Worm (Caenorhabditis elegans) whole organism, midembryonic: ENCODE measurements around the gene ugt-58.
A peak's percentile ranks its signal among the peaks of the same experiment; 100 is the strongest.

Experiments used
- T22C8.4 ChIP-seq: fragments of 200-800 bp; sonication (Bioruptor generic); IDR thresholded peaks from 2 replicates; pipeline ENCODE4 v1.3.6; 2022; ENCODE audit warnings: missing genetic modification characterization, missing compliant biosample characterization
- cog-1 ChIP-seq: sonication (generic microtip); optimal IDR thresholded peaks from 2 replicates; lab custom pipeline; 2016; ENCODE audit warnings: missing genetic modification characterization, missing compliant biosample characterization
- flt-1 ChIP-seq: fragments of 200-800 bp; sonication (Bioruptor generic); IDR thresholded peaks from 2 replicates; pipeline ENCODE4 v1.3.6; 2022; ENCODE audit warnings: missing genetic modification characterization, missing compliant biosample characterization
- klf-2 ChIP-seq: fragments of 200-800 bp; sonication (Bioruptor generic); conservative IDR thresholded peaks from 2 replicates; pipeline ENCODE4 v1.3.6; 2022; ENCODE audit warnings: missing genetic modification reagents, missing genetic modification characterization, missing compliant biosample characterization
- med-1 ChIP-seq: sonication (generic microtip); optimal IDR thresholded peaks from 2 replicates; lab custom pipeline; 2017; ENCODE audit warnings: missing genetic modification characterization, mild to moderate bottlenecking, missing compliant biosample characterization, antibody characterized with exemption, missing genetic modification reagents; ENCODE audit not compliant: insufficient read depth
- ref-1 ChIP-seq: fragments of 200-800 bp; sonication (Bioruptor generic); conservative IDR thresholded peaks from 2 replicates; pipeline ENCODE4 v1.3.6; 2022; ENCODE audit warnings: missing genetic modification reagents, missing genetic modification characterization, missing compliant biosample characterization
- tab-1 ChIP-seq: fragments of 200-800 bp; sonication (Bioruptor generic); IDR thresholded peaks from 2 replicates; pipeline ENCODE4 v1.3.6; 2022; ENCODE audit warnings: missing genetic modification characterization, missing compliant biosample characterization
- ztf-23 ChIP-seq: fragments of 200-800 bp; sonication (Bioruptor generic); IDR thresholded peaks from 2 replicates; pipeline ENCODE4 v1.3.6; 2022; ENCODE audit warnings: missing genetic modification reagents, missing genetic modification characterization, missing compliant biosample characterization
- ztf-29 ChIP-seq: fragments of 200-800 bp; sonication (Bioruptor generic); IDR thresholded peaks from 2 replicates; pipeline ENCODE4 v1.3.6; 2022; ENCODE audit warnings: missing genetic modification reagents, missing genetic modification characterization, missing compliant biosample characterization

The ugt-58 gene

ce11 chrII:9566045-9566444 is 20.5 kb downstream of the ugt-58 start:
- TF ChIP-seq ref-1 (GFP tag; lab: Robert Waterston, UW) (peak; percentile 93), cog-1 (tag; lab: Kevin White, UChicago) (peak; percentile 61), T22C8.4 (GFP tag; lab: Robert Waterston, UW) (peak; percentile 89), ztf-29 (GFP tag; lab: Robert Waterston, UW) (peak; percentile 83), tab-1 (GFP tag; lab: Robert Waterston, UW) (peak; percentile 97), med-1 (GFP tag; lab: Kevin White, UChicago) (peak; percentile 47), ztf-23 (peak; percentile 92), flt-1 (GFP tag; lab: Robert Waterston, UW) (peak; percentile 97), klf-2 (GFP tag; lab: Robert Waterston, UW) (peak; percentile 83)

ce11 chrII:9560895-9561294 is 25.7 kb downstream of the ugt-58 start:
- TF ChIP-seq flt-1 (GFP tag; lab: Robert Waterston, UW) (no peak), tab-1 (GFP tag; lab: Robert Waterston, UW) (no peak), ztf-23 (no peak), ztf-29 (GFP tag; lab: Robert Waterston, UW) (no peak), ref-1 (GFP tag; lab: Robert Waterston, UW) (no peak), med-1 (GFP tag; lab: Kevin White, UChicago) (no peak), T22C8.4 (GFP tag; lab: Robert Waterston, UW) (no peak), cog-1 (tag; lab: Kevin White, UChicago) (no peak), klf-2 (GFP tag; lab: Robert Waterston, UW) (no peak)

ce11 chrII:9559929-9560328 is 26.7 kb downstream of the ugt-58 start, which contains the start of gene F35H8.4:
F35H8.4 (minus strand) TSS chrII:9560029.
- TF ChIP-seq ztf-23 (no peak), ref-1 (GFP tag; lab: Robert Waterston, UW) (no peak), T22C8.4 (GFP tag; lab: Robert Waterston, UW) (no peak), cog-1 (tag; lab: Kevin White, UChicago) (no peak), med-1 (GFP tag; lab: Kevin White, UChicago) (no peak), ztf-29 (GFP tag; lab: Robert Waterston, UW) (no peak), flt-1 (GFP tag; lab: Robert Waterston, UW) (no peak), tab-1 (GFP tag; lab: Robert Waterston, UW) (no peak), klf-2 (GFP tag; lab: Robert Waterston, UW) (no peak)

ce11 chrII:9558906-9559305 is 27.7 kb downstream of the ugt-58 start:
- TF ChIP-seq ref-1 (GFP tag; lab: Robert Waterston, UW) = no peak
- no peak for TF ChIP-seq tab-1 (GFP tag; lab: Robert Waterston, UW)
- TF ChIP-seq flt-1 (GFP tag; lab: Robert Waterston, UW) = no peak
- TF ChIP-seq ztf-23 = no peak
- no peak for TF ChIP-seq T22C8.4 (GFP tag; lab: Robert Waterston, UW)
- TF ChIP-seq ztf-29 (GFP tag; lab: Robert Waterston, UW) = no peak
- TF ChIP-seq cog-1 (tag; lab: Kevin White, UChicago) = no peak

ce11 chrII:9557437-9558150 is 29.0 kb downstream of the ugt-58 start, which contains the start of gene zfp-2:
zfp-2 (plus strand) TSS chrII:9557650.
- TF ChIP-seq ref-1 (GFP tag; lab: Robert Waterston, UW) (no peak), klf-2 (GFP tag; lab: Robert Waterston, UW) (no peak), T22C8.4 (GFP tag; lab: Robert Waterston, UW) (no peak), ztf-23 (no peak), med-1 (GFP tag; lab: Kevin White, UChicago) (no peak), flt-1 (GFP tag; lab: Robert Waterston, UW) (no peak), cog-1 (tag; lab: Kevin White, UChicago) (no peak)

ce11 chrII:9556582-9556981 is 30.0 kb downstream of the ugt-58 start:
- TF ChIP-seq flt-1 (GFP tag; lab: Robert Waterston, UW) (no peak), ref-1 (GFP tag; lab: Robert Waterston, UW) (no peak), klf-2 (GFP tag; lab: Robert Waterston, UW) (no peak), T22C8.4 (GFP tag; lab: Robert Waterston, UW) (no peak), cog-1 (tag; lab: Kevin White, UChicago) (no peak), ztf-29 (GFP tag; lab: Robert Waterston, UW) (no peak), ztf-23 (no peak), tab-1 (GFP tag; lab: Robert Waterston, UW) (no peak), med-1 (GFP tag; lab: Kevin White, UChicago) (no peak)

- TF ChIP-seq med-1 (GFP tag; lab: Kevin White, UChicago) = no peak
- no peak for TF ChIP-seq tab-1 (GFP tag; lab: Robert Waterston, UW)
- TF ChIP-seq T22C8.4 (GFP tag; lab: Robert Waterston, UW) = no peak
- TF ChIP-seq ref-1 (GFP tag; lab: Robert Waterston, UW) = no peak
- no peak for TF ChIP-seq cog-1 (tag; lab: Kevin White, UChicago)
- TF ChIP-seq ztf-23 = no peak
- TF ChIP-seq ztf-29 (GFP tag; lab: Robert Waterston, UW) = no peak
- TF ChIP-seq flt-1 (GFP tag; lab: Robert Waterston, UW) = no peak
- no peak for TF ChIP-seq klf-2 (GFP tag; lab: Robert Waterston, UW)
These were observed 31.5 kb downstream of the ugt-58 start, which contains the start of gene F35H8.2 for ce11 chrII:9554925-9555553. F35H8.2 (plus strand) TSS chrII:9555503.

ce11 chrII:9553179-9553578 is 33.4 kb downstream of the ugt-58 start, which contains the start of gene F35H8.1:
F35H8.1 (minus strand) TSS chrII:9553279.
- TF ChIP-seq flt-1 (GFP tag; lab: Robert Waterston, UW) (no peak), ref-1 (GFP tag; lab: Robert Waterston, UW) (no peak), ztf-23 (no peak), ztf-29 (GFP tag; lab: Robert Waterston, UW) (no peak), klf-2 (GFP tag; lab: Robert Waterston, UW) (no peak), tab-1 (GFP tag; lab: Robert Waterston, UW) (no peak), T22C8.4 (GFP tag; lab: Robert Waterston, UW) (no peak), cog-1 (tag; lab: Kevin White, UChicago) (no peak), med-1 (GFP tag; lab: Kevin White, UChicago) (no peak)
